Fruit fly (Drosophila melanogaster) whole organism, embryonic: ENCODE data around the gene CG32073.
A peak's percentile ranks its signal among the peaks of the same experiment; 100 is the strongest.

Source experiments
- Antp ChIP-seq: fragments of 200-800 bp; sonication (Bioruptor generic); optimal IDR thresholded peaks from 3 replicates; lab custom pipeline; 2016; ENCODE audit warnings: missing biosample characterization, missing genetic modification characterization
- B-H2 ChIP-seq: fragments of 200-800 bp; sonication (Bioruptor generic); optimal IDR thresholded peaks from 2 replicates; lab custom pipeline; 2018; ENCODE audit warnings: missing biosample characterization, mild to moderate bottlenecking, missing genetic modification characterization
- Bgb ChIP-seq: fragments of 200-800 bp; sonication (Bioruptor generic); IDR thresholded peaks from 2 replicates; pipeline ENCODE4 v1.3.6; 2022; ENCODE audit warnings: missing biosample characterization, missing genetic modification characterization; ENCODE audit not compliant: partially characterized antibody
- BtbVII ChIP-seq: fragments of 200-800 bp; sonication (Bioruptor generic); optimal IDR thresholded peaks from 3 replicates; lab custom pipeline; 2017; ENCODE audit warnings: missing biosample characterization, mild to moderate bottlenecking, missing genetic modification characterization
- CG10431 ChIP-seq: fragments of 200-800 bp; sonication (Bioruptor generic); optimal IDR thresholded peaks from 3 replicates; lab custom pipeline; 2018; ENCODE audit warnings: missing biosample characterization, mild to moderate bottlenecking, missing genetic modification characterization
- CG10565 ChIP-seq: fragments of 200-800 bp; sonication (Bioruptor generic); optimal IDR thresholded peaks from 3 replicates; lab custom pipeline; 2016; ENCODE audit warnings: missing biosample characterization, mild to moderate bottlenecking, missing genetic modification characterization
- CG12071 ChIP-seq: fragments of 200-800 bp; sonication (Bioruptor generic); optimal IDR thresholded peaks from 3 replicates; lab custom pipeline; 2018; ENCODE audit warnings: missing biosample characterization, mild to moderate bottlenecking, missing genetic modification characterization
- CG12155 ChIP-seq: fragments of 200-800 bp; sonication (Bioruptor generic); optimal IDR thresholded peaks from 3 replicates; lab custom pipeline; 2016; ENCODE audit warnings: missing biosample characterization, missing genetic modification characterization
- CG13287 ChIP-seq: fragments of 200-800 bp; sonication (Bioruptor generic); IDR thresholded peaks from 2 replicates; pipeline ENCODE4 v1.3.6; 2022; ENCODE audit warnings: missing biosample characterization, missing genetic modification characterization; ENCODE audit not compliant: partially characterized antibody
- CG15269 ChIP-seq: fragments of 200-800 bp; sonication (Bioruptor generic); optimal IDR thresholded peaks from 2 replicates; lab custom pipeline; 2018; ENCODE audit warnings: missing biosample characterization, mild to moderate bottlenecking, missing genetic modification characterization, moderate library complexity
- CG15514 ChIP-seq: fragments of 200-800 bp; sonication (Bioruptor generic); optimal IDR thresholded peaks from 3 replicates; lab custom pipeline; 2017; ENCODE audit warnings: missing biosample characterization, missing genetic modification characterization, mild to moderate bottlenecking, moderate library complexity, missing genetic modification reagents
- CG17186 ChIP-seq: fragments of 200-800 bp; sonication (Bioruptor generic); optimal IDR thresholded peaks from 3 replicates; lab custom pipeline; 2017; ENCODE audit warnings: missing biosample characterization, missing genetic modification reagents, missing genetic modification characterization
- CG31224 ChIP-seq: fragments of 200-800 bp; sonication (Bioruptor generic); IDR thresholded peaks from 2 replicates; pipeline ENCODE4 v1.3.6; 2022; ENCODE audit warnings: missing biosample characterization, missing genetic modification characterization
- CG32532 ChIP-seq: fragments of 200-800 bp; sonication (Bioruptor generic); IDR thresholded peaks from 2 replicates; pipeline ENCODE4 v1.3.6; 2022; ENCODE audit warnings: missing biosample characterization, missing genetic modification characterization
- CG3407 ChIP-seq: fragments of 200-800 bp; sonication (Bioruptor generic); optimal IDR thresholded peaks from 2 replicates; lab custom pipeline; 2018; ENCODE audit warnings: missing biosample characterization, mild to moderate bottlenecking, missing genetic modification characterization
- CG4424 ChIP-seq: fragments of 200-800 bp; sonication (Bioruptor generic); optimal IDR thresholded peaks from 3 replicates; lab custom pipeline; 2016; ENCODE audit warnings: missing biosample characterization, missing genetic modification characterization
- CG4730 ChIP-seq: fragments of 200-800 bp; sonication (Bioruptor generic); IDR thresholded peaks from 2 replicates; pipeline ENCODE4 v1.3.6; 2022; ENCODE audit warnings: missing biosample characterization, missing genetic modification characterization
- CG7928 ChIP-seq: fragments of 200-800 bp; sonication (Bioruptor generic); optimal IDR thresholded peaks from 2 replicates; lab custom pipeline; 2017; ENCODE audit warnings: missing biosample characterization, mild to moderate bottlenecking, missing genetic modification characterization
- Dad ChIP-seq: fragments of 200-800 bp; sonication (Bioruptor generic); optimal IDR thresholded peaks from 3 replicates; lab custom pipeline; 2016; ENCODE audit warnings: missing biosample characterization, missing genetic modification characterization
- Deaf1 ChIP-seq: fragments of 200-800 bp; optimal IDR thresholded peaks from 3 replicates; lab custom pipeline; 2019; ENCODE audit warnings: missing biosample characterization, mild to moderate bottlenecking, missing genetic modification characterization, moderate library complexity
- Dek ChIP-seq: fragments of 200-800 bp; sonication (Bioruptor generic); optimal IDR thresholded peaks from 3 replicates; lab custom pipeline; 2019; ENCODE audit warnings: missing biosample characterization, mild to moderate bottlenecking, missing genetic modification characterization, moderate library complexity
- Dip2 ChIP-seq: fragments of 200-800 bp; sonication (Bioruptor generic); IDR thresholded peaks from 2 replicates; pipeline ENCODE4 v1.3.6; 2022; ENCODE audit warnings: missing biosample characterization, missing genetic modification characterization
- E2f2 ChIP-seq: fragments of 200-800 bp; sonication (Bioruptor generic); IDR thresholded peaks from 2 replicates; pipeline ENCODE4 v1.3.6; 2022; ENCODE audit warnings: missing biosample characterization, missing genetic modification characterization
- Gug ChIP-seq: fragments of 200-800 bp; sonication (Bioruptor generic); IDR thresholded peaks from 4 replicates; pipeline ENCODE4 v1.3.6; 2022; ENCODE audit warnings: missing biosample characterization, missing genetic modification characterization
- Hey ChIP-seq: fragments of 200-800 bp; sonication (Bioruptor generic); optimal IDR thresholded peaks from 3 replicates; lab custom pipeline; 2018; ENCODE audit warnings: missing biosample characterization, mild to moderate bottlenecking, missing genetic modification characterization
- Hr39 ChIP-seq: fragments of >200 bp; optimal IDR thresholded peaks from 2 replicates; lab custom pipeline; 2017
- Mrtf ChIP-seq: fragments of 200-800 bp; sonication (Bioruptor generic); IDR thresholded peaks from 3 replicates; pipeline ENCODE4 v1.3.6; 2022; ENCODE audit warnings: missing biosample characterization, missing genetic modification characterization
- Rfx ChIP-seq: fragments of 200-800 bp; sonication (Bioruptor generic); IDR thresholded peaks from 2 replicates; pipeline ENCODE4 v1.3.6; 2022; ENCODE audit warnings: missing biosample characterization, missing genetic modification characterization
- Side ChIP-seq: fragments of 200-800 bp; sonication (Bioruptor generic); optimal IDR thresholded peaks from 2 replicates; lab custom pipeline; 2016; ENCODE audit warnings: missing biosample characterization, missing genetic modification characterization
- Six4 ChIP-seq: fragments of 200-800 bp; sonication (Bioruptor generic); optimal IDR thresholded peaks from 2 replicates; lab custom pipeline; 2016; ENCODE audit warnings: missing biosample characterization, missing genetic modification characterization
- aop ChIP-seq: fragments of 200-800 bp; sonication (Bioruptor generic); IDR thresholded peaks from 2 replicates; pipeline ENCODE4 v1.3.6; 2022; ENCODE audit warnings: missing biosample characterization, missing genetic modification characterization
- ase ChIP-seq: fragments of 200-800 bp; sonication (Bioruptor generic); IDR thresholded peaks from 3 replicates; pipeline ENCODE4 v1.3.6; 2022; ENCODE audit warnings: missing biosample characterization, missing genetic modification characterization
- caup ChIP-seq: fragments of 200-800 bp; sonication (Bioruptor generic); optimal IDR thresholded peaks from 3 replicates; lab custom pipeline; 2017; ENCODE audit warnings: missing biosample characterization, mild to moderate bottlenecking, missing genetic modification characterization, moderate library complexity; ENCODE audit not compliant: severe bottlenecking
- cwo ChIP-seq: fragments of 200-800 bp; sonication (Bioruptor generic); optimal IDR thresholded peaks from 3 replicates; lab custom pipeline; 2017; ENCODE audit warnings: missing biosample characterization, missing genetic modification characterization, mild to moderate bottlenecking, moderate library complexity, missing genetic modification reagents
- gro ChIP-seq: fragments of 200-800 bp; sonication (Bioruptor generic); optimal IDR thresholded peaks from 2 replicates; lab custom pipeline; 2016; ENCODE audit warnings: missing biosample characterization, missing genetic modification characterization
- inv ChIP-seq: fragments of 200-800 bp; sonication (Bioruptor generic); IDR thresholded peaks from 2 replicates; pipeline ENCODE4 v1.3.6; 2022; ENCODE audit warnings: missing biosample characterization, missing genetic modification characterization; ENCODE audit not compliant: partially characterized antibody
- jigr1 ChIP-seq: fragments of 200-800 bp; sonication (Bioruptor generic); IDR thresholded peaks from 3 replicates; pipeline ENCODE4 v1.3.6; 2022; ENCODE audit warnings: missing biosample characterization, missing genetic modification characterization
- lab ChIP-seq: fragments of 200-800 bp; sonication (Bioruptor generic); optimal IDR thresholded peaks from 3 replicates; lab custom pipeline; 2017; ENCODE audit warnings: missing biosample characterization, missing genetic modification characterization, mild to moderate bottlenecking, moderate library complexity, missing genetic modification reagents
- nmo ChIP-seq: fragments of 200-800 bp; sonication (Bioruptor generic); optimal IDR thresholded peaks from 2 replicates; lab custom pipeline; 2018; ENCODE audit warnings: missing biosample characterization, mild to moderate bottlenecking, missing genetic modification characterization, moderate library complexity
- oc ChIP-seq: fragments of 200-800 bp; sonication (Bioruptor generic); optimal IDR thresholded peaks from 2 replicates; lab custom pipeline; 2018; ENCODE audit warnings: missing biosample characterization, mild to moderate bottlenecking, missing genetic modification characterization, moderate library complexity
- pan ChIP-seq, 4 experiments: fragments of >200 bp in 3 of 4; fragments of 200-800 bp in 1 of 4; sonication (Bioruptor generic) in 1 of 4; optimal IDR thresholded peaks in 3 of 4; IDR thresholded peaks in 1 of 4; 2 replicates each; pipeline versions ENCODE4 v1.3.6 to Lab custom; 2017 to 2022; ENCODE audit warnings: missing biosample characterization in 2 of 4, missing genetic modification characterization in 2 of 4, mixed read lengths in 1 of 4
- pfk ChIP-seq: fragments of 200-800 bp; sonication (Bioruptor generic); optimal IDR thresholded peaks from 2 replicates; lab custom pipeline; 2018; ENCODE audit warnings: missing biosample characterization, mild to moderate bottlenecking, missing genetic modification characterization, moderate library complexity
- prd ChIP-seq, 3 experiments: fragments of >200 bp in 2 of 3; fragments of 200-800 bp in 1 of 3; sonication (Bioruptor generic) in 1 of 3; optimal IDR thresholded peaks in 2 of 3; IDR thresholded peaks in 1 of 3; 2 replicates in 2 of 3; 3 replicates in 1 of 3; pipeline versions ENCODE4 v1.3.6 to Lab custom; 2017 to 2022; ENCODE audit warnings: missing biosample characterization in 1 of 3, missing genetic modification characterization in 1 of 3
- run ChIP-seq: fragments of 200-800 bp; sonication (Bioruptor generic); optimal IDR thresholded peaks from 3 replicates; lab custom pipeline; 2018; ENCODE audit warnings: missing biosample characterization, mild to moderate bottlenecking, missing genetic modification characterization
- sc ChIP-seq, 3 experiments: fragments of >200 bp in 2 of 3; fragments of 200-800 bp in 1 of 3; sonication (Bioruptor generic) in 1 of 3; optimal IDR thresholded peaks; 2 replicates in 2 of 3; 3 replicates in 1 of 3; lab custom pipeline; 2017; ENCODE audit warnings: mild to moderate bottlenecking in 1 of 3, missing biosample characterization in 1 of 3, missing genetic modification characterization in 1 of 3, missing genetic modification reagents in 1 of 3
- schlank ChIP-seq: fragments of 200-800 bp; sonication (Bioruptor generic); optimal IDR thresholded peaks from 2 replicates; lab custom pipeline; 2018; ENCODE audit warnings: missing biosample characterization, mild to moderate bottlenecking, missing genetic modification characterization
- tio ChIP-seq: fragments of 200-800 bp; sonication (Bioruptor generic); optimal IDR thresholded peaks from 2 replicates; lab custom pipeline; 2017; ENCODE audit warnings: missing biosample characterization, missing genetic modification characterization, inconsistent platforms
- trem ChIP-seq: fragments of 200-800 bp; optimal IDR thresholded peaks from 3 replicates; lab custom pipeline; 2019; ENCODE audit warnings: missing biosample characterization, mild to moderate bottlenecking, missing genetic modification characterization, moderate library complexity
- ttk ChIP-seq: fragments of 200-800 bp; sonication (Bioruptor generic); IDR thresholded peaks from 2 replicates; pipeline ENCODE4 v2.1.2; 2022; ENCODE audit warnings: missing biosample characterization, missing genetic modification characterization
- vnd ChIP-seq: fragments of 200-800 bp; sonication (Bioruptor generic); IDR thresholded peaks from 3 replicates; pipeline ENCODE4 v1.3.6; 2022; ENCODE audit warnings: missing biosample characterization, missing genetic modification characterization; ENCODE audit not compliant: partially characterized antibody

CG32073 gene

DNA sequence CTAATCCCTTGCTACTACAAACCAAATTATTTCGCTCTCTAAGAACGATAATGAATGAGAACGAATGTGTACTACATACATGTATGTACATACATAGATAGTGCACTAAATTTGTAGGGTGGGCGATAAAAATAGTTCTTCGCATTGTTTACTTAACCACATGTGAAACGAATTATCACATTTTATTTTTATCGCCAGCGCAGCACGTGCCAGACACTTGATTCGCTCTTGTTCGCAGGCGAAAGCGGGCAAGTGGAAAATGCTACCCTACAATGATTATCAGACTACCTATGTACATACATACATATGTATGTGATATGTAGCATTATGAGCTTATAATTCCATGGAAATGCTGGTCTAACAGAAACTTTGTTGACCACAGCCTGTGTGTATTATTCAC, 21.6 kb downstream of the CG32073 start (continued):
- no peak for TF ChIP-seq gro (GFP tag; lab: Kevin White, UChicago)
- TF ChIP-seq E2f2: no peak
- TF ChIP-seq Six4 (GFP tag; lab: Kevin White, UChicago): no peak
- no peak for TF ChIP-seq pfk (GFP tag; lab: Kevin White, UChicago)
- TF ChIP-seq CG3407: no peak
- TF ChIP-seq CG31224 (GFP tag; lab: Robert Waterston, UW): no peak
- no peak for TF ChIP-seq Rfx (GFP tag; lab: Robert Waterston, UW)
- no peak for TF ChIP-seq Side (GFP tag; lab: Kevin White, UChicago)
- no peak for TF ChIP-seq CG10431 (GFP tag; lab: Kevin White, UChicago)
- TF ChIP-seq sc (optimal IDR thresholded peaks at IDR 0.05; lab: Kevin White, UChicago): no peak
- TF ChIP-seq sc (GFP tag; optimal IDR thresholded peaks at IDR 0.05; lab: Kevin White, UChicago): no peak
- no peak for TF ChIP-seq Mrtf
- TF ChIP-seq nmo (GFP tag; lab: Kevin White, UChicago): no peak
- TF ChIP-seq CG4730 (GFP tag; lab: Robert Waterston, UW): no peak
- TF ChIP-seq Dad (GFP tag; lab: Kevin White, UChicago): no peak
- TF ChIP-seq CG15514: peak; percentile 27
- no peak for TF ChIP-seq vnd (GFP tag; lab: Robert Waterston, UW)
- no peak for TF ChIP-seq tio
- TF ChIP-seq CG32532 (GFP tag; lab: Robert Waterston, UW): no peak
- no peak for TF ChIP-seq Bgb (GFP tag; lab: Robert Waterston, UW)
- TF ChIP-seq Hr39 (lab: Kevin White, UChicago): no peak
- no peak for TF ChIP-seq trem (tag; lab: Kevin White, UChicago)
- TF ChIP-seq schlank (tag; lab: Kevin White, UChicago): no peak
- TF ChIP-seq CG15269: no peak
- TF ChIP-seq CG13287 (GFP tag; lab: Robert Waterston, UW): no peak
- TF ChIP-seq oc (tag; lab: Kevin White, UChicago): no peak
- TF ChIP-seq Deaf1: no peak
- no peak for TF ChIP-seq pan (optimal IDR thresholded peaks at IDR 0.05; lab: Kevin White, UChicago)
- no peak for TF ChIP-seq pan (GFP tag; optimal IDR thresholded peaks at IDR 0.05 in 1 of 2, IDR thresholded peaks at IDR 0.05 in 1 of 2)
- TF ChIP-seq CG12071 (GFP tag; lab: Kevin White, UChicago): peak; percentile 50
- no peak for TF ChIP-seq B-H2 (GFP tag; lab: Kevin White, UChicago)
- TF ChIP-seq Antp (GFP tag; lab: Kevin White, UChicago): no peak
- TF ChIP-seq inv: no peak
- peak; percentile 28 for TF ChIP-seq lab (GFP tag; lab: Kevin White, UChicago)
- TF ChIP-seq CG10565 (GFP tag; lab: Kevin White, UChicago): no peak
- TF ChIP-seq Dip2: no peak
- no peak for TF ChIP-seq jigr1 (GFP tag; lab: Robert Waterston, UW)
- TF ChIP-seq run (tag; lab: Kevin White, UChicago): no peak
- TF ChIP-seq Dek: no peak
- TF ChIP-seq CG4424 (GFP tag; lab: Kevin White, UChicago): no peak
- TF ChIP-seq BtbVII (GFP tag; lab: Kevin White, UChicago): no peak
- no peak for TF ChIP-seq caup (GFP tag; lab: Kevin White, UChicago)
- no peak for TF ChIP-seq CG17186 (GFP tag; lab: Kevin White, UChicago)
- TF ChIP-seq CG12155 (GFP tag; lab: Kevin White, UChicago): no peak
- TF ChIP-seq Hey (tag; lab: Kevin White, UChicago): peak; percentile 99
- TF ChIP-seq cwo (GFP tag; lab: Kevin White, UChicago): peak; percentile 98
- TF ChIP-seq ase (GFP tag; lab: Robert Waterston, UW): no peak
- TF ChIP-seq aop (GFP tag; lab: Robert Waterston, UW): no peak
- TF ChIP-seq CG7928 (GFP tag; lab: Kevin White, UChicago): no peak
- no peak for TF ChIP-seq Gug (GFP tag; lab: Robert Waterston, UW)
- no peak for TF ChIP-seq ttk (GFP tag; lab: Robert Waterston, UW)
- no peak for TF ChIP-seq prd (optimal IDR thresholded peaks at IDR 0.05; lab: Kevin White, UChicago)
- TF ChIP-seq prd (GFP tag; IDR thresholded peaks at IDR 0.05; lab: Robert Waterston, UW): no peak
